Fruit fly (Drosophila melanogaster) S2 (cell line): ENCODE data around the gene CG12716.

ENCODE experiments used
- CG8478 ChIP-seq: fragments of >200 bp; optimal IDR thresholded peaks from 2 replicates; lab custom pipeline; 2018
- CTCF ChIP-seq, 2 experiments: fragments of >200 bp; optimal IDR thresholded peaks; 2 replicates each; lab custom pipeline; 2018

Gene CG12716

dm6 chrX:12939951-12940350, 36.1 kb downstream of the CG12716 start:
- TF ChIP-seq CTCF (optimal IDR thresholded peaks at IDR 0.05; lab: Kevin White, UChicago) (no peak), CG8478 (lab: Kevin White, UChicago) (no peak)

dm6 chrX:12939021-12939420, 37.0 kb downstream of the CG12716 start:
- TF ChIP-seq CG8478 (lab: Kevin White, UChicago): no peak
- no peak for TF ChIP-seq CTCF (optimal IDR thresholded peaks at IDR 0.05; lab: Kevin White, UChicago)

- TF ChIP-seq CG8478 (lab: Kevin White, UChicago) (no peak), CTCF (optimal IDR thresholded peaks at IDR 0.05; lab: Kevin White, UChicago) (peak; percentile 31 to 59)
These were observed 38.1 kb downstream of the CG12716 start for dm6 chrX:12937825-12938520.

- no peak for TF ChIP-seq CG8478 (lab: Kevin White, UChicago)
- TF ChIP-seq CTCF (optimal IDR thresholded peaks at IDR 0.05; lab: Kevin White, UChicago): no peak
These were observed 46.2 kb downstream of the CG12716 start for dm6 chrX:12929817-12930216.

dm6 chrX:12927612-12928011, 48.4 kb downstream of the CG12716 start:
- TF ChIP-seq CTCF (optimal IDR thresholded peaks at IDR 0.05; lab: Kevin White, UChicago): no peak
- TF ChIP-seq CG8478 (lab: Kevin White, UChicago): no peak

dm6 chrX:12925426-12926256, 50.4 kb downstream of the CG12716 start:
- TF ChIP-seq CG8478 (lab: Kevin White, UChicago) (no peak), CTCF (optimal IDR thresholded peaks at IDR 0.05; lab: Kevin White, UChicago) (no peak)
